Fruit fly (Drosophila melanogaster) whole organism, prepupa: ENCODE data around the gene CG9029.

Source experiments
- Blimp-1 ChIP-seq: fragments of 200-800 bp; sonication (Bioruptor generic); optimal IDR thresholded peaks from 3 replicates; lab custom pipeline; 2017; ENCODE audit warnings: missing biosample characterization, missing genetic modification characterization, mild to moderate bottlenecking, moderate library complexity, missing genetic modification reagents
- CG11902 ChIP-seq: fragments of 200-800 bp; sonication (Bioruptor generic); optimal IDR thresholded peaks from 3 replicates; lab custom pipeline; 2016; ENCODE audit warnings: missing biosample characterization, missing genetic modification characterization
- CG15336 ChIP-seq: fragments of 200-800 bp; sonication (Bioruptor generic); IDR thresholded peaks from 2 replicates; pipeline ENCODE4 v1.3.6; 2022; ENCODE audit warnings: missing biosample characterization, missing genetic modification characterization
- CG34406 ChIP-seq: fragments of 200-800 bp; sonication (Bioruptor generic); optimal IDR thresholded peaks from 3 replicates; lab custom pipeline; 2016; ENCODE audit warnings: missing biosample characterization, missing genetic modification characterization
- CG6163 ChIP-seq: fragments of 200-800 bp; sonication (Bioruptor generic); IDR thresholded peaks from 3 replicates; pipeline ENCODE4 v1.3.6; 2022; ENCODE audit warnings: missing biosample characterization, missing genetic modification characterization
- CG6792 ChIP-seq: fragments of 200-800 bp; sonication (Bioruptor generic); optimal IDR thresholded peaks from 3 replicates; lab custom pipeline; 2016; ENCODE audit warnings: missing biosample characterization, missing genetic modification characterization
- CG7368 ChIP-seq: fragments of 200-800 bp; sonication (Bioruptor generic); optimal IDR thresholded peaks from 3 replicates; lab custom pipeline; 2016; ENCODE audit warnings: missing biosample characterization, missing genetic modification characterization
- CG9139 ChIP-seq: fragments of 200-800 bp; sonication (Bioruptor generic); optimal IDR thresholded peaks from 3 replicates; lab custom pipeline; 2017; ENCODE audit warnings: missing biosample characterization, mild to moderate bottlenecking, missing genetic modification characterization
- Eip75B ChIP-seq: fragments of 200-800 bp; sonication (Bioruptor generic); optimal IDR thresholded peaks from 3 replicates; lab custom pipeline; 2016; ENCODE audit warnings: missing biosample characterization, missing genetic modification characterization
- Eip93F ChIP-seq: fragments of 200-800 bp; sonication (Bioruptor generic); optimal IDR thresholded peaks from 2 replicates; lab custom pipeline; 2016; ENCODE audit warnings: missing biosample characterization, mild to moderate bottlenecking, missing genetic modification characterization
- Ets21C ChIP-seq: fragments of 200-800 bp; sonication (Bioruptor generic); optimal IDR thresholded peaks from 3 replicates; lab custom pipeline; 2016; ENCODE audit warnings: missing biosample characterization, missing genetic modification characterization
- Gug ChIP-seq: fragments of 200-800 bp; sonication (Bioruptor generic); IDR thresholded peaks from 2 replicates; pipeline ENCODE4 v1.3.6; 2022; ENCODE audit warnings: missing biosample characterization, missing genetic modification characterization
- Hr4 ChIP-seq: fragments of 200-800 bp; sonication (Bioruptor generic); optimal IDR thresholded peaks from 3 replicates; lab custom pipeline; 2016; ENCODE audit warnings: missing biosample characterization, missing genetic modification characterization
- Lpt ChIP-seq: fragments of 200-800 bp; sonication (Bioruptor generic); optimal IDR thresholded peaks from 3 replicates; lab custom pipeline; 2016; ENCODE audit warnings: missing biosample characterization, missing genetic modification characterization
- Met ChIP-seq: fragments of 200-800 bp; sonication (Bioruptor generic); optimal IDR thresholded peaks from 3 replicates; lab custom pipeline; 2016; ENCODE audit warnings: missing biosample characterization, missing genetic modification characterization
- Sox102F ChIP-seq: fragments of 200-800 bp; sonication (Bioruptor generic); optimal IDR thresholded peaks from 2 replicates; lab custom pipeline; 2016; ENCODE audit warnings: missing biosample characterization, mild to moderate bottlenecking, missing genetic modification characterization
- acj6 ChIP-seq: fragments of 200-800 bp; sonication (Bioruptor generic); optimal IDR thresholded peaks from 3 replicates; lab custom pipeline; 2016; ENCODE audit warnings: missing biosample characterization, missing genetic modification characterization
- cyc ChIP-seq: fragments of 200-800 bp; sonication (Bioruptor generic); optimal IDR thresholded peaks from 3 replicates; lab custom pipeline; 2016; ENCODE audit warnings: missing biosample characterization, missing genetic modification characterization
- dac ChIP-seq: fragments of 200-800 bp; sonication (Bioruptor generic); optimal IDR thresholded peaks from 2 replicates; lab custom pipeline; 2017; ENCODE audit warnings: missing biosample characterization, mild to moderate bottlenecking, missing genetic modification characterization
- eg ChIP-seq: fragments of 200-800 bp; sonication (Bioruptor generic); IDR thresholded peaks from 3 replicates; pipeline ENCODE4 v1.3.6; 2022; ENCODE audit warnings: missing biosample characterization, missing genetic modification characterization
- lz ChIP-seq: fragments of 200-800 bp; sonication (Bioruptor generic); optimal IDR thresholded peaks from 3 replicates; lab custom pipeline; 2016; ENCODE audit warnings: missing biosample characterization, missing genetic modification characterization
- net ChIP-seq: fragments of 200-800 bp; sonication (Bioruptor generic); optimal IDR thresholded peaks from 3 replicates; lab custom pipeline; 2016; ENCODE audit warnings: missing biosample characterization, missing genetic modification characterization
- salr ChIP-seq, 2 experiments: fragments of 200-800 bp; sonication (Bioruptor generic); optimal IDR thresholded peaks; 3 replicates each; lab custom pipeline; 2016 to 2018; ENCODE audit warnings: missing biosample characterization in 2 of 2, missing genetic modification characterization in 2 of 2, mild to moderate bottlenecking in 1 of 2
- svp ChIP-seq: fragments of 200-800 bp; sonication (Bioruptor generic); peaks from one replicate; lab custom pipeline; 2016; ENCODE audit warnings: missing biosample characterization, missing genetic modification characterization
- vri ChIP-seq: fragments of 200-800 bp; sonication (Bioruptor generic); optimal IDR thresholded peaks from 3 replicates; lab custom pipeline; 2016; ENCODE audit warnings: missing biosample characterization, mild to moderate bottlenecking, missing genetic modification characterization

The CG9029 gene

dm6 chr2L:5923603-5924138 lies 37.9 kb downstream of the CG9029 start, which contains the start of gene CG9016:
Gene CG9016 (minus strand): TSS chr2L:5923653.
- TF ChIP-seq eg (GFP tag; lab: Robert Waterston, UW) (no peak), svp (GFP tag; lab: Kevin White, UChicago) (peak; percentile 6), CG7368 (GFP tag; lab: Kevin White, UChicago) (peak; percentile 52)

DNA sequence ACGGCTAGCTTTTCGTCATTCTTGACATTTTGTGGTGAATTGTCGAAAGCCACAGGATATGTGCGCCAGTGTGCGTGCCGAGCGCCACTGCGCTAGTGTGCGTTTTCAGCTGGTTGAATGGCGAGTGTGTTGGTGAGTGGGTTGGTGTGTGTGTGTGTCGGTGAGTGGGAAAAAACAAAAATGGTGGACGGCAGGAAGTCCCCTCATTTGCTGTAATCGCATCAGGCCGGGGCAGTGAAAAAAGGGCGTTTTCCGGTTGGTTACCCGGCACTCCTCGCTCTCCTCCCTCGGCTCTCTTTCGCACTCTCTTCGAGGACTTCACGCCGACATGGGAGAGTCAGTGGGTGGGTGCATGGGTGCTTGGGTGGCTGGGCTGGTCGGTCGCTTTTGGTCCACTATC lies 39.4 kb downstream of the CG9029 start:
- no peak for TF ChIP-seq CG6792
- no peak for TF ChIP-seq CG9139
- TF ChIP-seq salr (GFP tag; optimal IDR thresholded peaks at IDR 0.05; lab: Kevin White, UChicago) = no peak
- TF ChIP-seq Met (GFP tag; lab: Kevin White, UChicago) = no peak
- TF ChIP-seq Ets21C (GFP tag; lab: Kevin White, UChicago) = no peak
- TF ChIP-seq CG7368 (GFP tag; lab: Kevin White, UChicago) = peak; percentile 6

dm6 chr2L:5925637-5926036 lies 39.8 kb downstream of the CG9029 start, which contains the start of gene dsf:
Gene dsf (plus strand): TSS chr2L:5925937.
- TF ChIP-seq lz (no peak), Lpt (no peak), CG15336 (GFP tag; lab: Robert Waterston, UW) (no peak), CG34406 (GFP tag; lab: Kevin White, UChicago) (no peak), Eip75B (GFP tag; lab: Kevin White, UChicago) (no peak), dac (GFP tag; lab: Kevin White, UChicago) (no peak), CG6163 (no peak), net (GFP tag; lab: Kevin White, UChicago) (no peak), acj6 (GFP tag; lab: Kevin White, UChicago) (no peak), Eip93F (GFP tag; lab: Kevin White, UChicago) (no peak), Blimp-1 (no peak), vri (no peak), eg (GFP tag; lab: Robert Waterston, UW) (no peak)
- TF ChIP-seq, all 60 proteins: peak for 0

DNA sequence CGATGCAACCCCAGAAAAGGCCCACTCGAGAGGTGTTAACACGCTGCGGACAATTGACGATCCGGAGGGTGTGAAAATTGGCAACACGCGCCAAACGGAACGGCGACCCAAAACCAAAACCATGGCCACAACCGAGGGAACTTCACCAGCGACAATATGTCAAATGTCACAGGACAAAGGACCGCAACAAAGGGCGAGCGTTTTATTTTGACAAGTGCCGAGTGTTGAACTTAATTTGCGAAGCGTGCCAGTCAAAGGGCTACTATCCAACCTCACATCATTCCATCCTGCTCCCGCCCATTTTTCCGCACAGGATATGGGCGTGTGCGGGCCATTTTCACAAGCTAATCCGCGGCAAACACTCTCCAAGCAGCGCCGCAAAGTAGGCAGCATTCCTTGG lies 41.6 kb downstream of the CG9029 start:
- TF ChIP-seq CG11902 (GFP tag; lab: Kevin White, UChicago) (no peak), cyc (GFP tag; lab: Kevin White, UChicago) (no peak), Ets21C (GFP tag; lab: Kevin White, UChicago) (no peak), Hr4 (GFP tag; lab: Kevin White, UChicago) (no peak), Sox102F (GFP tag; lab: Kevin White, UChicago) (no peak), CG34406 (GFP tag; lab: Kevin White, UChicago) (no peak), Gug (GFP tag; lab: Robert Waterston, UW) (no peak)
